Fruit fly (Drosophila melanogaster) whole organism, embryonic: Measurements from ENCODE around the gene alphaTub67C.

Source experiments
- ATbp ChIP-seq: fragments of 200-800 bp; sonication (Bioruptor generic); optimal IDR thresholded peaks from 2 replicates; lab custom pipeline; 2017; ENCODE audit warnings: missing biosample characterization, mild to moderate bottlenecking, missing genetic modification characterization, missing genetic modification reagents
- Aef1 ChIP-seq: fragments of 200-800 bp; sonication (Bioruptor generic); IDR thresholded peaks from 3 replicates; pipeline ENCODE4 v1.3.6; 2022; ENCODE audit warnings: missing biosample characterization, missing genetic modification characterization
- Atf3 ChIP-seq: fragments of 200-800 bp; sonication (Bioruptor generic); optimal IDR thresholded peaks from 3 replicates; lab custom pipeline; 2016; ENCODE audit warnings: missing biosample characterization, missing genetic modification characterization
- CG1024 ChIP-seq: fragments of 200-800 bp; sonication (Bioruptor generic); IDR thresholded peaks from 2 replicates; pipeline ENCODE4 v1.3.6; 2022; ENCODE audit warnings: missing biosample characterization, missing genetic modification characterization
- CG10267 ChIP-seq: fragments of 200-800 bp; sonication (Bioruptor generic); optimal IDR thresholded peaks from 2 replicates; lab custom pipeline; 2018; ENCODE audit warnings: missing biosample characterization, mild to moderate bottlenecking, missing genetic modification characterization, moderate library complexity
- CG11456 ChIP-seq: fragments of 200-800 bp; sonication (Bioruptor generic); IDR thresholded peaks from 3 replicates; pipeline ENCODE4 v1.3.6; 2022; ENCODE audit warnings: missing biosample characterization, missing genetic modification characterization
- CG12155 ChIP-seq: fragments of 200-800 bp; sonication (Bioruptor generic); optimal IDR thresholded peaks from 3 replicates; lab custom pipeline; 2016; ENCODE audit warnings: missing biosample characterization, missing genetic modification characterization
- CG14965 ChIP-seq: fragments of 200-800 bp; sonication (Bioruptor generic); optimal IDR thresholded peaks from 2 replicates; lab custom pipeline; 2016; ENCODE audit warnings: missing biosample characterization, missing genetic modification characterization, borderline replicate concordance
- CG15269 ChIP-seq: fragments of 200-800 bp; sonication (Bioruptor generic); optimal IDR thresholded peaks from 2 replicates; lab custom pipeline; 2018; ENCODE audit warnings: missing biosample characterization, mild to moderate bottlenecking, missing genetic modification characterization, moderate library complexity
- CG16813 ChIP-seq: fragments of 200-800 bp; sonication (Bioruptor generic); IDR thresholded peaks from 3 replicates; pipeline ENCODE4 v1.3.6; 2022; ENCODE audit warnings: missing biosample characterization, missing genetic modification characterization; ENCODE audit not compliant: partially characterized antibody
- CG17186 ChIP-seq: fragments of 200-800 bp; sonication (Bioruptor generic); optimal IDR thresholded peaks from 3 replicates; lab custom pipeline; 2017; ENCODE audit warnings: missing biosample characterization, missing genetic modification reagents, missing genetic modification characterization
- CG17328 ChIP-seq: fragments of 200-800 bp; sonication (Bioruptor generic); IDR thresholded peaks from 2 replicates; pipeline ENCODE4 v1.3.6; 2022; ENCODE audit warnings: missing biosample characterization, missing genetic modification characterization
- CG18476 ChIP-seq: fragments of 200-800 bp; sonication (Bioruptor generic); optimal IDR thresholded peaks from 2 replicates; lab custom pipeline; 2016; ENCODE audit warnings: missing biosample characterization, mild to moderate bottlenecking, missing genetic modification characterization
- CG18619 ChIP-seq: fragments of 200-800 bp; sonication (Bioruptor generic); optimal IDR thresholded peaks from 3 replicates; lab custom pipeline; 2017; ENCODE audit warnings: missing biosample characterization, mild to moderate bottlenecking, missing genetic modification characterization
- CG30020 ChIP-seq: fragments of 200-800 bp; optimal IDR thresholded peaks from 2 replicates; lab custom pipeline; 2019; ENCODE audit warnings: missing biosample characterization, mild to moderate bottlenecking, missing genetic modification characterization, moderate library complexity
- CG32767 ChIP-seq: fragments of 200-800 bp; sonication (Bioruptor generic); IDR thresholded peaks from 2 replicates; pipeline ENCODE4 v1.3.6; 2022; ENCODE audit warnings: missing biosample characterization, missing genetic modification characterization
- CG33213 ChIP-seq: fragments of 200-800 bp; sonication (Bioruptor generic); optimal IDR thresholded peaks from 3 replicates; lab custom pipeline; 2016; ENCODE audit warnings: missing biosample characterization, missing genetic modification characterization
- CG5180 ChIP-seq: fragments of 200-800 bp; sonication (Bioruptor generic); optimal IDR thresholded peaks from 3 replicates; lab custom pipeline; 2017; ENCODE audit warnings: missing biosample characterization, missing genetic modification characterization, mild to moderate bottlenecking, moderate library complexity, missing genetic modification reagents
- CG6175 ChIP-seq: fragments of 200-800 bp; sonication (Bioruptor generic); IDR thresholded peaks from 3 replicates; pipeline ENCODE4 v1.3.6; 2022; ENCODE audit warnings: missing biosample characterization, missing genetic modification characterization
- CG6813 ChIP-seq: fragments of 200-800 bp; sonication (Bioruptor generic); optimal IDR thresholded peaks from 2 replicates; lab custom pipeline; 2017; ENCODE audit warnings: missing biosample characterization, missing genetic modification characterization, mild to moderate bottlenecking, moderate library complexity, missing genetic modification reagents
- CG7271 ChIP-seq: fragments of 200-800 bp; sonication (Bioruptor generic); optimal IDR thresholded peaks from 2 replicates; lab custom pipeline; 2018; ENCODE audit warnings: missing biosample characterization, mild to moderate bottlenecking, missing genetic modification characterization, moderate library complexity
- CG7745 ChIP-seq: fragments of 200-800 bp; sonication (Bioruptor generic); optimal IDR thresholded peaks from 2 replicates; lab custom pipeline; 2018; ENCODE audit warnings: missing biosample characterization, mild to moderate bottlenecking, missing genetic modification characterization, moderate library complexity
- CG9609 ChIP-seq: fragments of 200-800 bp; sonication (Bioruptor generic); optimal IDR thresholded peaks from 3 replicates; lab custom pipeline; 2016; ENCODE audit warnings: missing biosample characterization, missing genetic modification characterization
- CG9727 ChIP-seq: fragments of 200-800 bp; sonication (Bioruptor generic); optimal IDR thresholded peaks from 3 replicates; lab custom pipeline; 2017; ENCODE audit warnings: missing biosample characterization, mild to moderate bottlenecking, missing genetic modification characterization
- CoRest ChIP-seq: fragments of 200-800 bp; sonication (Bioruptor generic); optimal IDR thresholded peaks from 3 replicates; lab custom pipeline; 2018; ENCODE audit warnings: missing biosample characterization, mild to moderate bottlenecking, missing genetic modification characterization, moderate library complexity
- Dip2 ChIP-seq: fragments of 200-800 bp; sonication (Bioruptor generic); IDR thresholded peaks from 2 replicates; pipeline ENCODE4 v1.3.6; 2022; ENCODE audit warnings: missing biosample characterization, missing genetic modification characterization
- Doc2 ChIP-seq: fragments of 200-800 bp; sonication (Bioruptor generic); IDR thresholded peaks from 2 replicates; pipeline ENCODE4 v1.3.6; 2022; ENCODE audit warnings: missing biosample characterization, missing genetic modification characterization
- Fer1 ChIP-seq: fragments of 200-800 bp; sonication (Bioruptor generic); optimal IDR thresholded peaks from 2 replicates; lab custom pipeline; 2017; ENCODE audit warnings: missing biosample characterization, mild to moderate bottlenecking, missing genetic modification characterization
- Fer2 ChIP-seq: fragments of 200-800 bp; sonication (Bioruptor generic); optimal IDR thresholded peaks from 2 replicates; lab custom pipeline; 2018; ENCODE audit warnings: missing biosample characterization, mild to moderate bottlenecking, missing genetic modification characterization, moderate library complexity
- Hr78 ChIP-seq, 2 experiments: fragments of 200-800 bp in 1 of 2; fragments of >200 bp in 1 of 2; sonication (Bioruptor generic) in 1 of 2; optimal IDR thresholded peaks; 2 replicates each; lab custom pipeline; 2017 to 2019; ENCODE audit warnings: missing biosample characterization in 2 of 2, missing genetic modification characterization in 2 of 2, mild to moderate bottlenecking in 1 of 2, moderate library complexity in 1 of 2
- Max ChIP-seq: fragments of 200-800 bp; sonication (Bioruptor generic); optimal IDR thresholded peaks from 2 replicates; lab custom pipeline; 2016; ENCODE audit warnings: missing biosample characterization, mild to moderate bottlenecking, missing genetic modification characterization
- NK7.1 ChIP-seq: fragments of 200-800 bp; sonication (Bioruptor generic); optimal IDR thresholded peaks from 3 replicates; lab custom pipeline; 2016; ENCODE audit warnings: missing biosample characterization, missing genetic modification characterization
- NfI ChIP-seq: fragments of 200-800 bp; sonication (Bioruptor generic); optimal IDR thresholded peaks from 3 replicates; lab custom pipeline; 2018; ENCODE audit warnings: missing biosample characterization, mild to moderate bottlenecking, missing genetic modification characterization, moderate library complexity
- Xbp1 ChIP-seq: fragments of 200-800 bp; sonication (Bioruptor generic); optimal IDR thresholded peaks from 3 replicates; lab custom pipeline; 2016; ENCODE audit warnings: missing biosample characterization, mild to moderate bottlenecking, missing genetic modification characterization
- ash1 ChIP-seq: fragments of 200-800 bp; sonication (Bioruptor generic); optimal IDR thresholded peaks from 2 replicates; lab custom pipeline; 2018; ENCODE audit warnings: missing biosample characterization, mild to moderate bottlenecking, missing genetic modification characterization
- chn ChIP-seq: fragments of 200-800 bp; sonication (Bioruptor generic); optimal IDR thresholded peaks from 2 replicates; lab custom pipeline; 2016; ENCODE audit warnings: missing biosample characterization, missing genetic modification characterization
- da ChIP-seq: fragments of 200-800 bp; sonication (Bioruptor generic); optimal IDR thresholded peaks from 2 replicates; lab custom pipeline; 2016; ENCODE audit warnings: missing biosample characterization, missing genetic modification characterization
- en ChIP-seq: fragments of 200-800 bp; sonication (Bioruptor generic); optimal IDR thresholded peaks from 2 replicates; lab custom pipeline; 2016; ENCODE audit warnings: missing biosample characterization, missing genetic modification characterization
- grn ChIP-seq: fragments of 200-800 bp; sonication (Bioruptor generic); optimal IDR thresholded peaks from 3 replicates; lab custom pipeline; 2017; ENCODE audit warnings: missing biosample characterization, missing genetic modification characterization
- hbn ChIP-seq: fragments of 200-800 bp; sonication (Bioruptor generic); IDR thresholded peaks from 2 replicates; pipeline ENCODE4 v1.3.6; 2022; ENCODE audit warnings: missing biosample characterization, missing genetic modification characterization; ENCODE audit not compliant: partially characterized antibody
- kni ChIP-seq: fragments of 200-800 bp; sonication (Bioruptor generic); optimal IDR thresholded peaks from 3 replicates; lab custom pipeline; 2017; ENCODE audit warnings: mild to moderate bottlenecking, missing biosample characterization, missing genetic modification reagents, missing genetic modification characterization
- lab ChIP-seq: fragments of 200-800 bp; sonication (Bioruptor generic); optimal IDR thresholded peaks from 3 replicates; lab custom pipeline; 2017; ENCODE audit warnings: missing biosample characterization, missing genetic modification characterization, mild to moderate bottlenecking, moderate library complexity, missing genetic modification reagents
- lmd ChIP-seq: fragments of 200-800 bp; sonication (Bioruptor generic); IDR thresholded peaks from 2 replicates; pipeline ENCODE4 v1.3.6; 2022; ENCODE audit warnings: missing biosample characterization, missing genetic modification characterization
- oc ChIP-seq: fragments of 200-800 bp; sonication (Bioruptor generic); optimal IDR thresholded peaks from 2 replicates; lab custom pipeline; 2018; ENCODE audit warnings: missing biosample characterization, mild to moderate bottlenecking, missing genetic modification characterization, moderate library complexity
- p53 ChIP-seq: fragments of 200-800 bp; sonication (Bioruptor generic); optimal IDR thresholded peaks from 2 replicates; lab custom pipeline; 2016; ENCODE audit warnings: missing biosample characterization, missing genetic modification characterization
- row ChIP-seq: fragments of 200-800 bp; sonication (Bioruptor generic); IDR thresholded peaks from 3 replicates; pipeline ENCODE4 v1.3.6; 2022; ENCODE audit warnings: missing biosample characterization, missing genetic modification characterization
- sens-2 ChIP-seq: fragments of 200-800 bp; sonication (Bioruptor generic); IDR thresholded peaks from 2 replicates; pipeline ENCODE4 v1.3.6; 2022; ENCODE audit warnings: missing biosample characterization, missing genetic modification characterization
- sim ChIP-seq: fragments of 200-800 bp; sonication (Bioruptor generic); IDR thresholded peaks from 2 replicates; pipeline ENCODE4 v1.3.6; 2022; ENCODE audit warnings: missing biosample characterization, missing genetic modification characterization
- stc ChIP-seq: fragments of 200-800 bp; sonication (Bioruptor generic); IDR thresholded peaks from 2 replicates; pipeline ENCODE4 v1.3.6; 2022; ENCODE audit warnings: missing biosample characterization, missing genetic modification characterization
- tap ChIP-seq: fragments of 200-800 bp; optimal IDR thresholded peaks from 3 replicates; lab custom pipeline; 2019; ENCODE audit warnings: missing biosample characterization, mild to moderate bottlenecking, missing genetic modification characterization, moderate library complexity
- unc-4 ChIP-seq: fragments of 200-800 bp; sonication (Bioruptor generic); IDR thresholded peaks from 2 replicates; pipeline ENCODE4 v1.3.6; 2022; ENCODE audit warnings: missing biosample characterization, missing genetic modification characterization; ENCODE audit not compliant: partially characterized antibody

alphaTub67C gene

DNA sequence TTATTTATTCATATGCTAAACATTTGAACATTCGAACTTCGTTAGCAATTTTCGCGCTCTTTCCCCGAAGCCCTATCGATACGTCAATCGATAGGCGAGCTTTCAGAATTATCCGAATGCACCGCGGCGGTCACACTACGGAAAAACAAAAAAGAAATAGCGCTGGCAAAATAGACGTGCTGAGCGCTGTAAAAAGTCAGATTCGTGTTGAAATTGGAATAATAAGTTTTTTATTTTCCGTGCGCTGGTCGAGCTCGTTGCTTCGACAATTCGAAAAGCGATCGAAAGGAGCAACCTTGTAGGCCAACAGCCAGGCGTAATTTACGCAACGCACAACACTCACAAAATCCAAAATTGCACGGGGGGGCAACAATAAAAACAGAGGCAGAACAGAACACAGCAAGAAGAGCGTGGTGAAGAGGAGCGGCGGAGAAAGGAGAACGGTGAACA lies 17.1 kb downstream of the alphaTub67C start, which contains the start of gene Ubc4 (continued):
- TF ChIP-seq stc (GFP tag; lab: Robert Waterston, UW) (0 out of 2 replicates have a peak, but pooled peaks have one; percentile 11), Dip2 (GFP tag; lab: Robert Waterston, UW) (no peak), Fer1 (GFP tag; lab: Kevin White, UChicago) (peak; percentile 4), da (GFP tag; lab: Kevin White, UChicago) (no peak), CG15269 (tag; lab: Kevin White, UChicago) (no peak), CG9609 (GFP tag; lab: Kevin White, UChicago) (no peak), kni (GFP tag; lab: Kevin White, UChicago) (no peak), ash1 (GFP tag; lab: Kevin White, UChicago) (no peak), oc (tag; lab: Kevin White, UChicago) (no peak), CG16813 (GFP tag; lab: Robert Waterston, UW) (peak; percentile 75), CG17328 (no peak), CG12155 (GFP tag; lab: Kevin White, UChicago) (no peak), chn (GFP tag; lab: Kevin White, UChicago) (no peak), Max (GFP tag; lab: Kevin White, UChicago) (no peak), sens-2 (GFP tag; lab: Robert Waterston, UW) (no peak), CG5180 (GFP tag; lab: Kevin White, UChicago) (no peak), Xbp1 (GFP tag; lab: Kevin White, UChicago) (peak; percentile 5), CG10267 (tag; lab: Kevin White, UChicago) (no peak), CG6175 (GFP tag; lab: Robert Waterston, UW) (no peak), Aef1 (GFP tag; lab: Robert Waterston, UW) (0 out of 3 replicates have a peak, but pooled peaks have one; percentile 23), lab (GFP tag; lab: Kevin White, UChicago) (no peak), CG32767 (GFP tag; lab: Robert Waterston, UW) (no peak), CG14965 (no peak), CG7745 (no peak), en (GFP tag; lab: Kevin White, UChicago) (no peak), CG17186 (no peak), lmd (GFP tag; lab: Robert Waterston, UW) (no peak), CG18619 (GFP tag; lab: Kevin White, UChicago) (no peak), hbn (GFP tag; lab: Robert Waterston, UW) (peak; percentile 81), CoRest (peak; percentile 4), Fer2 (tag; lab: Kevin White, UChicago) (no peak), unc-4 (GFP tag; lab: Robert Waterston, UW) (peak; percentile 90), CG18476 (GFP tag; lab: Kevin White, UChicago) (no peak), CG30020 (tag; lab: Kevin White, UChicago) (no peak), CG9727 (GFP tag; lab: Kevin White, UChicago) (no peak), CG6813 (GFP tag; lab: Kevin White, UChicago) (no peak), Doc2 (GFP tag; lab: Robert Waterston, UW) (no peak), ATbp (GFP tag; lab: Kevin White, UChicago) (no peak), Atf3 (GFP tag; lab: Kevin White, UChicago) (no peak), sim (no peak), CG7271 (no peak), tap (tag; lab: Kevin White, UChicago) (no peak), Hr78 (GFP tag; optimal IDR thresholded peaks at IDR 0.05; lab: Kevin White, UChicago) (no peak), row (GFP tag; lab: Robert Waterston, UW) (peak; percentile 66), grn (GFP tag; lab: Kevin White, UChicago) (no peak), CG33213 (peak; percentile 4), NK7.1 (GFP tag; lab: Kevin White, UChicago) (no peak), NfI (no peak), p53 (no peak), CG1024 (GFP tag; lab: Robert Waterston, UW) (no peak), CG11456 (GFP tag; lab: Robert Waterston, UW) (no peak)
